Worm (Caenorhabditis elegans) whole organism, L1 larva: ENCODE measurements around the gene Y43F8B.12.

ENCODE experiments used
- ceh-90 ChIP-seq: sonication (generic microtip); optimal IDR thresholded peaks from 2 replicates; lab custom pipeline; 2016; ENCODE audit warnings: missing genetic modification characterization, missing compliant biosample characterization
- egl-27 ChIP-seq, 2 experiments: fragments of 150-350 bp in 1 of 2; sonication (generic microtip); optimal IDR thresholded peaks; 3 replicates each; lab custom pipeline; 2017 to 2018; ENCODE audit warnings: missing biosample characterization in 2 of 2, missing genetic modification characterization in 2 of 2, missing genetic modification reagents in 2 of 2
- nhr-12 ChIP-seq: sonication (generic microtip); optimal IDR thresholded peaks from 2 replicates; lab custom pipeline; 2017; ENCODE audit warnings: missing biosample characterization, missing genetic modification characterization
- zag-1 ChIP-seq: fragments of 150-350 bp; optimal IDR thresholded peaks from 2 replicates; lab custom pipeline; 2014; ENCODE audit warnings: missing biosample characterization, missing genetic modification characterization
- ztf-4 ChIP-seq: fragments of 150-350 bp; optimal IDR thresholded peaks from 2 replicates; lab custom pipeline; 2014; ENCODE audit warnings: missing biosample characterization, missing genetic modification characterization

DNA sequence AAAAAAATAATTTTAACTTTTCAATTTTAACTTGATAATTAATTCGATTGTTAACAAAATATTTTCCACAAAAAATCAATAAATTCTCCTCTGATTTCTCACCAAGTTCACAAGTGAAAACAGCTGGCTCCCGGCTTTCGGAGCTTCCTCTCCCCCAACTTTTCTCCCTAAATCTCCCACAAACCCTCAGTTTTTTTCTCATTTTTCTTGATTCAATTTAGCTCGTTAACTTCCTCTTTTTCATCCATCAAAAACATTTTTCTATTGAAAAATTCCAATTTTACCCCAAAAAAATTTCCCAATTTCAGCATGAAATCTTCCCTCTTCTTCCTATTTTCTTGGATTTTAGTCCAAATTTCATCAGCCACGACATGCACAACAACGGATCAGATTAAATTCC, 2.2 kb downstream of the Y43F8B.12 start, which contains the start of gene Y43F8B.11:
- no peak for TF ChIP-seq egl-27 (tag; optimal IDR thresholded peaks at IDR 0.05; lab: Kevin White, UChicago)
- TF ChIP-seq nhr-12 = no peak
- TF ChIP-seq zag-1 = no peak
- no peak for TF ChIP-seq ceh-90 (tag; lab: Kevin White, UChicago)
- no peak for TF ChIP-seq ztf-4
